Worm (Caenorhabditis elegans) whole organism, L3 larva: ENCODE data around the gene hsd-2.

Experiments
- aly-2 ChIP-seq: fragments of 150-350 bp; optimal IDR thresholded peaks from 2 replicates; lab custom pipeline; 2014; ENCODE audit warnings: missing biosample characterization, missing genetic modification characterization
- elt-2 ChIP-seq: sonication (generic microtip); optimal IDR thresholded peaks from 2 replicates; lab custom pipeline; 2016; ENCODE audit warnings: missing genetic modification reagents, mild to moderate bottlenecking, missing genetic modification characterization, missing compliant biosample characterization
- fos-1 ChIP-seq: fragments of 150-350 bp; optimal IDR thresholded peaks from 2 replicates; lab custom pipeline; 2014; ENCODE audit warnings: missing biosample characterization, missing genetic modification characterization
- jun-1 ChIP-seq: fragments of 150-350 bp; optimal IDR thresholded peaks from 2 replicates; lab custom pipeline; 2014; ENCODE audit warnings: missing biosample characterization, missing genetic modification reagents, missing genetic modification characterization
- nhr-77 ChIP-seq: fragments of 150-350 bp; optimal IDR thresholded peaks from 2 replicates; lab custom pipeline; 2014; ENCODE audit warnings: missing biosample characterization, missing genetic modification characterization
- skn-1 ChIP-seq: fragments of 150-350 bp; optimal IDR thresholded peaks from 2 replicates; lab custom pipeline; 2014; ENCODE audit warnings: missing biosample characterization, missing genetic modification characterization
- tbx-2 ChIP-seq: sonication (generic microtip); optimal IDR thresholded peaks from 2 replicates; lab custom pipeline; 2016; ENCODE audit warnings: mild to moderate bottlenecking, missing genetic modification characterization, missing compliant biosample characterization
- unc-62 ChIP-seq: fragments of 150-350 bp; sonication (generic microtip); optimal IDR thresholded peaks from 4 replicates; lab custom pipeline; 2014; ENCODE audit warnings: missing biosample characterization, missing genetic modification reagents, missing genetic modification characterization
- ztf-11 ChIP-seq: fragments of 150-350 bp; optimal IDR thresholded peaks from 2 replicates; lab custom pipeline; 2014; ENCODE audit warnings: missing biosample characterization, missing genetic modification characterization

DNA sequence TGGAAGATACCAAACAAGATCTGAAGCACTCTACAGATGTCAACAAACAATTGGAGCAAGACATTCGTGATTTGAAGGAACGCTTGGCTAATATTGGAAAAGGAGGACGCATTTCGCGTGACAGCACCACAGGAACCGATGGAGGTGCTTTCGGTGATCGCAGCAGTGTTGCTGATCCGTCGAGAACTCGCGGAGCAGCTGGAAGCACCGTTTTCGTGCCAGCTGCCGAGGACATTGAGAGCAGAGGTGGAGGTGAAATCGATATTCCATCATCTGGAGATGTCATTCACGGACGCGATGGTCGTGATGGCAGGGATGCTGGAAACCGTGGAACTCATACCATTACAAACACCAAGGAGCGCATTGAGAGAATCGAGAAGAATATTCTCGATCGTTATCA is 17.4 kb upstream of the hsd-2 start:
- TF ChIP-seq nhr-77 (no peak), ztf-11 (tag; lab: Kevin White, UChicago) (no peak), aly-2 (tag; lab: Kevin White, UChicago) (no peak), elt-2 (tag; lab: Kevin White, UChicago) (no peak), jun-1 (tag; lab: Kevin White, UChicago) (no peak), unc-62 (GFP tag; lab: Kevin White, UChicago) (no peak), tbx-2 (tag; lab: Kevin White, UChicago) (no peak), fos-1 (tag; lab: Kevin White, UChicago) (no peak), skn-1 (no peak)
